Fruit fly (Drosophila melanogaster) whole organism, embryonic: ENCODE measurements around the gene CG31213.

Source experiments
- Ada2b ChIP-seq: fragments of 200-800 bp; sonication (Bioruptor generic); IDR thresholded peaks from 2 replicates; pipeline ENCODE4 v1.3.6; 2022; ENCODE audit warnings: missing biosample characterization, missing genetic modification characterization
- Adf1 ChIP-seq: fragments of 200-800 bp; sonication (Bioruptor generic); IDR thresholded peaks from 2 replicates; pipeline ENCODE4 v1.3.6; 2022; ENCODE audit warnings: missing biosample characterization, missing genetic modification characterization
- Antp ChIP-seq: fragments of 200-800 bp; sonication (Bioruptor generic); optimal IDR thresholded peaks from 3 replicates; lab custom pipeline; 2016; ENCODE audit warnings: missing biosample characterization, missing genetic modification characterization
- Bgb ChIP-seq: fragments of 200-800 bp; sonication (Bioruptor generic); IDR thresholded peaks from 2 replicates; pipeline ENCODE4 v1.3.6; 2022; ENCODE audit warnings: missing biosample characterization, missing genetic modification characterization; ENCODE audit not compliant: partially characterized antibody
- CG10565 ChIP-seq: fragments of 200-800 bp; sonication (Bioruptor generic); optimal IDR thresholded peaks from 3 replicates; lab custom pipeline; 2016; ENCODE audit warnings: missing biosample characterization, mild to moderate bottlenecking, missing genetic modification characterization
- CG11456 ChIP-seq: fragments of 200-800 bp; sonication (Bioruptor generic); IDR thresholded peaks from 3 replicates; pipeline ENCODE4 v1.3.6; 2022; ENCODE audit warnings: missing biosample characterization, missing genetic modification characterization
- CG1233 ChIP-seq: fragments of 200-800 bp; sonication (Bioruptor generic); optimal IDR thresholded peaks from 4 replicates; lab custom pipeline; 2018; ENCODE audit warnings: missing biosample characterization, mild to moderate bottlenecking, missing genetic modification characterization
- CG12769 ChIP-seq: fragments of 200-800 bp; sonication (Bioruptor generic); optimal IDR thresholded peaks from 2 replicates; lab custom pipeline; 2019; ENCODE audit warnings: missing biosample characterization, mild to moderate bottlenecking, missing genetic modification characterization, moderate library complexity
- CG13424 ChIP-seq: fragments of 200-800 bp; sonication (Bioruptor generic); optimal IDR thresholded peaks from 2 replicates; lab custom pipeline; 2019; ENCODE audit warnings: missing biosample characterization, mild to moderate bottlenecking, missing genetic modification characterization, moderate library complexity
- CG14014 ChIP-seq: fragments of 200-800 bp; sonication (Bioruptor generic); IDR thresholded peaks from 2 replicates; pipeline ENCODE4 v1.3.6; 2022; ENCODE audit warnings: missing biosample characterization, missing genetic modification characterization
- CG14441 ChIP-seq: fragments of 200-800 bp; sonication (Bioruptor generic); IDR thresholded peaks from 2 replicates; pipeline ENCODE4 v1.3.6; 2022; ENCODE audit warnings: missing biosample characterization, missing genetic modification characterization
- CG14860 ChIP-seq: fragments of 200-800 bp; sonication (Bioruptor generic); IDR thresholded peaks from 3 replicates; pipeline ENCODE4 v1.3.6; 2022; ENCODE audit warnings: missing biosample characterization, missing genetic modification characterization; ENCODE audit not compliant: partially characterized antibody
- CG15696 ChIP-seq: fragments of 200-800 bp; sonication (Bioruptor generic); optimal IDR thresholded peaks from 2 replicates; lab custom pipeline; 2019; ENCODE audit warnings: missing biosample characterization, mild to moderate bottlenecking, missing genetic modification characterization, moderate library complexity
- CG16779 ChIP-seq: fragments of 200-800 bp; sonication (Bioruptor generic); IDR thresholded peaks from 2 replicates; pipeline ENCODE4 v1.3.6; 2022; ENCODE audit warnings: missing biosample characterization, missing genetic modification characterization
- CG17912 ChIP-seq: fragments of 200-800 bp; sonication (Bioruptor generic); optimal IDR thresholded peaks from 2 replicates; lab custom pipeline; 2018; ENCODE audit warnings: missing biosample characterization, mild to moderate bottlenecking, missing genetic modification characterization
- CG18764 ChIP-seq: fragments of 200-800 bp; sonication (Bioruptor generic); optimal IDR thresholded peaks from 3 replicates; lab custom pipeline; 2016; ENCODE audit warnings: missing biosample characterization, missing genetic modification characterization
- CG2202 ChIP-seq: fragments of 200-800 bp; sonication (Bioruptor generic); optimal IDR thresholded peaks from 2 replicates; lab custom pipeline; 2018; ENCODE audit warnings: missing biosample characterization, mild to moderate bottlenecking, missing genetic modification characterization
- CG30020 ChIP-seq: fragments of 200-800 bp; optimal IDR thresholded peaks from 2 replicates; lab custom pipeline; 2019; ENCODE audit warnings: missing biosample characterization, mild to moderate bottlenecking, missing genetic modification characterization, moderate library complexity
- CG3726 ChIP-seq: fragments of 200-800 bp; sonication (Bioruptor generic); IDR thresholded peaks from 3 replicates; pipeline ENCODE4, ENCODE4 v1.3.6; 2022; ENCODE audit warnings: missing biosample characterization, missing genetic modification characterization
- CG7745 ChIP-seq: fragments of 200-800 bp; sonication (Bioruptor generic); optimal IDR thresholded peaks from 2 replicates; lab custom pipeline; 2018; ENCODE audit warnings: missing biosample characterization, mild to moderate bottlenecking, missing genetic modification characterization, moderate library complexity
- CG8089 ChIP-seq: fragments of 200-800 bp; sonication (Bioruptor generic); optimal IDR thresholded peaks from 3 replicates; lab custom pipeline; 2016; ENCODE audit warnings: missing biosample characterization, missing genetic modification characterization
- Chrac-16 ChIP-seq: fragments of 200-800 bp; sonication (Bioruptor generic); optimal IDR thresholded peaks from 3 replicates; lab custom pipeline; 2016; ENCODE audit warnings: missing biosample characterization, missing genetic modification characterization
- CrebB ChIP-seq: fragments of 200-800 bp; sonication (Bioruptor generic); optimal IDR thresholded peaks from 3 replicates; lab custom pipeline; 2018; ENCODE audit warnings: missing biosample characterization, mild to moderate bottlenecking, missing genetic modification characterization
- D ChIP-seq, 2 experiments: fragments of 200-800 bp in 1 of 2; fragments of >200 bp in 1 of 2; sonication (Bioruptor generic) in 1 of 2; optimal IDR thresholded peaks; 2 replicates in 1 of 2; 3 replicates in 1 of 2; lab custom pipeline; 2017; ENCODE audit warnings: mild to moderate bottlenecking in 1 of 2, missing biosample characterization in 1 of 2, missing genetic modification characterization in 1 of 2, missing genetic modification reagents in 1 of 2
- Dip3 ChIP-seq: fragments of 200-800 bp; sonication (Bioruptor generic); optimal IDR thresholded peaks from 3 replicates; lab custom pipeline; 2016; ENCODE audit warnings: missing biosample characterization, missing genetic modification characterization
- E2f1 ChIP-seq: fragments of 200-800 bp; sonication (Bioruptor generic); IDR thresholded peaks from 2 replicates; pipeline ENCODE4 v1.3.6; 2022; ENCODE audit warnings: missing biosample characterization, missing genetic modification characterization
- H15 ChIP-seq: fragments of 200-800 bp; sonication (Bioruptor generic); IDR thresholded peaks from 3 replicates; pipeline ENCODE4 v1.3.6; 2022; ENCODE audit warnings: missing biosample characterization, missing genetic modification characterization
- Lhr ChIP-seq: fragments of 200-800 bp; sonication (Bioruptor generic); optimal IDR thresholded peaks from 3 replicates; lab custom pipeline; 2017; ENCODE audit warnings: mild to moderate bottlenecking, missing biosample characterization, missing genetic modification reagents, missing genetic modification characterization
- NK7.1 ChIP-seq: fragments of 200-800 bp; sonication (Bioruptor generic); optimal IDR thresholded peaks from 3 replicates; lab custom pipeline; 2016; ENCODE audit warnings: missing biosample characterization, missing genetic modification characterization
- Ptx1 ChIP-seq: fragments of 200-800 bp; sonication (Bioruptor generic); IDR thresholded peaks from 2 replicates; pipeline ENCODE4 v1.3.6; 2022; ENCODE audit warnings: missing biosample characterization, missing genetic modification characterization
- Rfx ChIP-seq: fragments of 200-800 bp; sonication (Bioruptor generic); IDR thresholded peaks from 2 replicates; pipeline ENCODE4 v1.3.6; 2022; ENCODE audit warnings: missing biosample characterization, missing genetic modification characterization
- Sry-δ ChIP-seq: fragments of 200-800 bp; sonication (Bioruptor generic); optimal IDR thresholded peaks from 2 replicates; lab custom pipeline; 2016; ENCODE audit warnings: missing biosample characterization, missing genetic modification characterization
- TFAM ChIP-seq: fragments of 200-800 bp; sonication (Bioruptor generic); optimal IDR thresholded peaks from 2 replicates; lab custom pipeline; 2017; ENCODE audit warnings: missing biosample characterization, missing genetic modification characterization, inconsistent platforms
- cas ChIP-seq: fragments of 200-800 bp; sonication (Bioruptor generic); IDR thresholded peaks from 2 replicates; pipeline ENCODE4 v1.3.6; 2022; ENCODE audit warnings: missing biosample characterization, missing genetic modification characterization
- chinmo ChIP-seq: fragments of 200-800 bp; sonication (Bioruptor generic); IDR thresholded peaks from 4 replicates; pipeline ENCODE4 v1.3.6; 2022; ENCODE audit warnings: missing biosample characterization, missing genetic modification characterization; ENCODE audit not compliant: partially characterized antibody
- dmrt11E ChIP-seq: fragments of 200-800 bp; sonication (Bioruptor generic); optimal IDR thresholded peaks from 3 replicates; lab custom pipeline; 2018; ENCODE audit warnings: missing biosample characterization, mild to moderate bottlenecking, missing genetic modification characterization, moderate library complexity
- ind ChIP-seq: fragments of 200-800 bp; sonication (Bioruptor generic); optimal IDR thresholded peaks from 3 replicates; lab custom pipeline; 2016; ENCODE audit warnings: missing biosample characterization, missing genetic modification characterization
- lilli ChIP-seq: fragments of 200-800 bp; sonication (Bioruptor generic); optimal IDR thresholded peaks from 3 replicates; lab custom pipeline; 2016; ENCODE audit warnings: missing biosample characterization, missing genetic modification characterization
- nau ChIP-seq: fragments of 200-800 bp; sonication (Bioruptor generic); optimal IDR thresholded peaks from 3 replicates; lab custom pipeline; 2017; ENCODE audit warnings: missing biosample characterization, mild to moderate bottlenecking, missing genetic modification characterization, missing genetic modification reagents
- nerfin-1 ChIP-seq: fragments of 200-800 bp; sonication (Bioruptor generic); optimal IDR thresholded peaks from 3 replicates; lab custom pipeline; 2019; ENCODE audit warnings: missing biosample characterization, mild to moderate bottlenecking, missing genetic modification characterization, moderate library complexity
- otp ChIP-seq: fragments of 200-800 bp; sonication (Bioruptor generic); IDR thresholded peaks from 3 replicates; pipeline ENCODE4, ENCODE4 v1.3.6; 2022; ENCODE audit warnings: missing biosample characterization, missing genetic modification characterization
- pb ChIP-seq: fragments of 200-800 bp; sonication (Bioruptor generic); optimal IDR thresholded peaks from 3 replicates; lab custom pipeline; 2016; ENCODE audit warnings: missing biosample characterization, missing genetic modification characterization
- prd ChIP-seq, 3 experiments: fragments of >200 bp in 2 of 3; fragments of 200-800 bp in 1 of 3; sonication (Bioruptor generic) in 1 of 3; optimal IDR thresholded peaks in 2 of 3; IDR thresholded peaks in 1 of 3; 2 replicates in 2 of 3; 3 replicates in 1 of 3; pipeline versions ENCODE4 v1.3.6 to Lab custom; 2017 to 2022; ENCODE audit warnings: missing biosample characterization in 1 of 3, missing genetic modification characterization in 1 of 3
- psq ChIP-seq: fragments of 200-800 bp; sonication (Bioruptor generic); optimal IDR thresholded peaks from 2 replicates; lab custom pipeline; 2017; ENCODE audit warnings: missing biosample characterization, missing genetic modification characterization
- schlank ChIP-seq: fragments of 200-800 bp; sonication (Bioruptor generic); optimal IDR thresholded peaks from 2 replicates; lab custom pipeline; 2018; ENCODE audit warnings: missing biosample characterization, mild to moderate bottlenecking, missing genetic modification characterization
- sna ChIP-seq: fragments of 200-800 bp; sonication (Bioruptor generic); IDR thresholded peaks from 2 replicates; pipeline ENCODE4 v1.3.6; 2022; ENCODE audit warnings: missing biosample characterization, missing genetic modification characterization; ENCODE audit not compliant: partially characterized antibody
- tll ChIP-seq, 2 experiments: fragments of 200-800 bp in 1 of 2; fragments of >200 bp in 1 of 2; sonication (Bioruptor generic) in 1 of 2; optimal IDR thresholded peaks; 2 replicates each; lab custom pipeline; 2017 to 2019; ENCODE audit warnings: missing biosample characterization in 2 of 2, missing genetic modification characterization in 2 of 2, mild to moderate bottlenecking in 1 of 2, moderate library complexity in 1 of 2
- usp ChIP-seq: fragments of >200 bp; optimal IDR thresholded peaks from 2 replicates; lab custom pipeline; 2017; ENCODE audit warnings: missing biosample characterization, missing genetic modification characterization
- vfl ChIP-seq: fragments of 200-800 bp; sonication (Bioruptor generic); optimal IDR thresholded peaks from 2 replicates; lab custom pipeline; 2016; ENCODE audit warnings: missing biosample characterization, missing genetic modification characterization

CG31213 gene

dm6 chr3R:19999474-19999873 lies 26.8 kb downstream of the CG31213 start (continued):
- TF ChIP-seq usp (GFP tag; lab: Kevin White, UChicago) (no peak), CG16779 (GFP tag; lab: Robert Waterston, UW) (no peak), sna (GFP tag; lab: Robert Waterston, UW) (no peak), Bgb (no peak), CG1233 (peak; percentile 56), CG18764 (peak; percentile 63), D (optimal IDR thresholded peaks at IDR 0.05; lab: Kevin White, UChicago) (no peak), D (GFP tag; optimal IDR thresholded peaks at IDR 0.05; lab: Kevin White, UChicago) (peak; percentile 78), lilli (GFP tag; lab: Kevin White, UChicago) (peak; percentile 48), CG12769 (peak; percentile 80), CG14441 (peak; percentile 66; the same call in 1 of the 2 replicates), CG15696 (peak; percentile 89), psq (GFP tag; lab: Kevin White, UChicago) (peak; percentile 41), chinmo (GFP tag; lab: Robert Waterston, UW) (no peak), prd (optimal IDR thresholded peaks at IDR 0.05; lab: Kevin White, UChicago) (no peak), prd (GFP tag; IDR thresholded peaks at IDR 0.05; lab: Robert Waterston, UW) (peak; percentile 95), Chrac-16 (peak; percentile 73), pb (GFP tag; lab: Kevin White, UChicago) (no peak), Dip3 (GFP tag; lab: Kevin White, UChicago) (no peak), Ptx1 (GFP tag; lab: Robert Waterston, UW) (peak; percentile 86), Sry-δ (no peak), vfl (no peak), dmrt11E (tag; lab: Kevin White, UChicago) (peak; percentile 88), Rfx (GFP tag; lab: Robert Waterston, UW) (peak; percentile 77), NK7.1 (GFP tag; lab: Kevin White, UChicago) (no peak), tll (GFP tag; optimal IDR thresholded peaks at IDR 0.05; lab: Kevin White, UChicago) (no peak), Antp (GFP tag; lab: Kevin White, UChicago) (no peak), CG13424 (tag; lab: Kevin White, UChicago) (peak; percentile 86), Adf1 (GFP tag; lab: Robert Waterston, UW) (peak; percentile 11; the same call in 1 of the 2 replicates), schlank (tag; lab: Kevin White, UChicago) (peak; percentile 2), CG7745 (peak; percentile 62), CG2202 (peak; percentile 60), CG8089 (GFP tag; lab: Kevin White, UChicago) (no peak), TFAM (GFP tag; lab: Kevin White, UChicago) (no peak), CrebB (tag; lab: Kevin White, UChicago) (peak; percentile 63), E2f1 (GFP tag; lab: Robert Waterston, UW) (peak; percentile 80), nau (GFP tag; lab: Kevin White, UChicago) (no peak), CG3726 (GFP tag; lab: Robert Waterston, UW) (peak; percentile 47; the same call in 1 of the 3 replicates), CG14860 (GFP tag; lab: Robert Waterston, UW) (no peak), H15 (GFP tag; lab: Robert Waterston, UW) (peak; percentile 48; the same call in 1 of the 3 replicates), CG17912 (GFP tag; lab: Kevin White, UChicago) (no peak), CG30020 (tag; lab: Kevin White, UChicago) (peak; percentile 36), ind (GFP tag; lab: Kevin White, UChicago) (peak; percentile 58), Ada2b (peak; percentile 75), CG11456 (peak; percentile 55; the same call in 1 of the 3 replicates), CG10565 (GFP tag; lab: Kevin White, UChicago) (no peak), CG14014 (peak; percentile 78), Lhr (GFP tag; lab: Kevin White, UChicago) (peak; percentile 44), cas (GFP tag; lab: Robert Waterston, UW) (peak; percentile 42; the same call in 1 of the 2 replicates), otp (GFP tag; lab: Robert Waterston, UW) (peak; percentile 85), nerfin-1 (tag; lab: Kevin White, UChicago) (peak; percentile 70)
